Fruit fly (Drosophila melanogaster) whole organism: ENCODE data around the gene ppk31.

Experiments used
- CG8478 ChIP-seq: fragments of >200 bp; optimal IDR thresholded peaks from 2 replicates; lab custom pipeline; 2018; ENCODE audit warnings: inconsistent platforms
- psq ChIP-seq: fragments of >200 bp; optimal IDR thresholded peaks from 2 replicates; lab custom pipeline; 2017

DNA sequence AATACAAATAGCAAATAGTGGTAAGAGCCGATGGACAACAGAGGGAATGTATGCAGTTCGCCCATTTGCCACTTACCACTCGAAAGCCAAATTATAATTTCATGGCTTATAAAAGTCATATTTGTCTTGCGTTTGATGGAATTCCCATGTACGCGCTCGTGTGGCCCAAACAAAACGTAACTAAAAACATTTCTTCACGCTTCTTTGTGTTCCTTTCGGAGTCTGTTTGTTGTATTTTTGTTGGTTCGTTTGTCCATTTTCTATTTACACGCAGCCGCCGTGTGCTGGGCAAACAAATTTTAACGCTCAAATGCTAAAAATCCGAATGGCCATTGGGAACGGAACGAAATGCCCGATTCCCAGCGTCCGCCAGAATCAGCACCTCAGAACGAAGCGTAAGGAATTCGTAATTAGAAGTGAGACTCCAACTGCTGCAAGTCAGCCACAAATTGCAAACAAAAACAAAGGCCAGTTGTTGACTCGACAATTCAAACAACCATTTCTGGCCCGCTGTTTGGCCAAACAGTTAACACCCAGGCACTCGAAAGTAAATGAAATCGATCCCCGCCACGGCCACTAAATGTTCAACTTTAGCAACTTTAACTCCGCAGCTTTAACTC lies 45.9 kb downstream of the ppk31 start:
- TF ChIP-seq psq (no peak), CG8478 (lab: Kevin White, UChicago) (no peak)
